Fruit fly (Drosophila melanogaster): Measurements from ENCODE around the gene Hsc70-2.

The Hsc70-2 gene

dm6 chr3R:13088395-13088794 lies 43.8 kb downstream of the Hsc70-2 start, which contains the start of gene timeout:
Gene timeout, plus strand, starts transcription at chr3R:13088651.
- no peak for TF ChIP-seq noc (tag; optimal IDR thresholded peaks at IDR 0.05)

- TF ChIP-seq noc (tag; optimal IDR thresholded peaks at IDR 0.05), result no peak
Measured at dm6 chr3R:13088942-13089341, 44.4 kb downstream of the Hsc70-2 start, which contains the start of gene CG34308. Gene CG34308, plus strand, starts transcription at chr3R:13089242.

DNA sequence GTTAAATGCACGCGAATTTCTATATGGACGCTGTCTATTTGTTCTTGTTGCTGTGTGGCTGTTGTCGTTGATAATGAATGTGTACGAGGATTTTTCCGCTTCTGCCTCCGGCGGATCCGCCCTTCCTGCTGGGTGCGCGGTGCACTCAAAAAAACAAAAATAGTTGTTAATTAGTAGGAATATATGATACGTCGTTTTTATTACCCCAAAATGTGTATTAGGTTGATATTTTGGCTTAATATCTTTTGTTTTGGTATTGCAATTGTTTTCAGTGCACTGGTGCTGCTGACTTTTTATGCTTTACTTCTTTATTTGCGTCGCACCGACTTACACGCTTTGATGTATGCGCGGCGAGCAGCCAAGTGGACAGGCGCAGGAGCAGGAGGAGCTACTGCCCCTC lies 47.1 kb downstream of the Hsc70-2 start:
- no peak for TF ChIP-seq noc (tag; optimal IDR thresholded peaks at IDR 0.05)

Measured in whole organism, larva.